Worm (Caenorhabditis elegans) whole organism, L3 larva: Measurements from ENCODE around the gene acr-12.

Source experiments
- ama-1 ChIP-seq: fragments of 150-350 bp; optimal IDR thresholded peaks from 2 replicates; lab custom pipeline; 2018
- elt-2 ChIP-seq: sonication (generic microtip); optimal IDR thresholded peaks from 2 replicates; lab custom pipeline; 2016; ENCODE audit warnings: missing genetic modification reagents, mild to moderate bottlenecking, missing genetic modification characterization, missing compliant biosample characterization
- elt-3 ChIP-seq, 3 experiments: fragments of 150-350 bp in 1 of 3; sonication (generic microtip) in 2 of 3; optimal IDR thresholded peaks; 2 replicates in 2 of 3; 4 replicates in 1 of 3; lab custom pipeline; 2014 to 2017; ENCODE audit warnings: missing biosample characterization in 3 of 3, missing genetic modification characterization in 3 of 3
- lin-39 ChIP-seq: fragments of 150-350 bp; optimal IDR thresholded peaks from 2 replicates; lab custom pipeline; 2018; ENCODE audit warnings: missing biosample characterization, missing genetic modification reagents, missing genetic modification characterization
- nhr-12 ChIP-seq: fragments of 150-350 bp; optimal IDR thresholded peaks from 2 replicates; lab custom pipeline; 2014; ENCODE audit warnings: missing biosample characterization, missing genetic modification characterization
- nhr-23 ChIP-seq: fragments of 150-350 bp; optimal IDR thresholded peaks from 2 replicates; lab custom pipeline; 2014; ENCODE audit warnings: missing biosample characterization, missing genetic modification reagents, missing genetic modification characterization
- nhr-25 ChIP-seq: sonication (generic microtip); optimal IDR thresholded peaks from 2 replicates; lab custom pipeline; 2017; ENCODE audit warnings: missing biosample characterization, missing genetic modification characterization
- nhr-76 ChIP-seq: fragments of 150-350 bp; sonication (generic microtip); optimal IDR thresholded peaks from 5 replicates; lab custom pipeline; 2014; ENCODE audit warnings: missing biosample characterization, missing genetic modification characterization
- pha-4 ChIP-seq: fragments of 150-350 bp; optimal IDR thresholded peaks from 2 replicates; lab custom pipeline; 2014; ENCODE audit warnings: missing biosample characterization, missing genetic modification reagents, missing genetic modification characterization
- sea-2 ChIP-seq: fragments of 150-350 bp; sonication (generic microtip); optimal IDR thresholded peaks from 4 replicates; lab custom pipeline; 2014; ENCODE audit warnings: missing biosample characterization, missing genetic modification reagents, missing genetic modification characterization
- unc-62 ChIP-seq: fragments of 150-350 bp; sonication (generic microtip); optimal IDR thresholded peaks from 4 replicates; lab custom pipeline; 2014; ENCODE audit warnings: missing biosample characterization, missing genetic modification reagents, missing genetic modification characterization
- ztf-11 ChIP-seq: fragments of 150-350 bp; optimal IDR thresholded peaks from 2 replicates; lab custom pipeline; 2014; ENCODE audit warnings: missing biosample characterization, missing genetic modification characterization

DNA sequence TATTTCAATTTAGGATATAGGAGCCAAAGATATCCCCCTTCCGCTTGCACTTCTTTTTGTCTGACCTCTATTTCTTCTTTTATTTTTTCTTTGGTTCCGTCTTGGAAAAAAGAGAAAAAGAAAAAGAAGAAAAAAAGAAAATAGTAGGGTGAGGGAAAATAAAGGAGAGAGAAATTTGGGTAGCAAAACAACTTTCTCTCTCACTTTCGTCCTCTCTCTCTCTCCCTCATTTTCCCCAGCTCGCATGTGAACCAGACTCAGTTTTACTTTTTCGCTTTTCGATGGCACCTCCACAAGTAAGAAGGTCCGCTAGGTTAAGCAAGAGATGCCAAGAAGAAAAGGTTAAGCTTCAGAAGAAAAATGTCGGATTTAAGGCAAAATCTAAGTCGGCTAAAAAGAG, 10.1 kb downstream of the acr-12 start:
- no peak for TF ChIP-seq sea-2 (GFP tag; lab: Kevin White, UChicago)
- no peak for TF ChIP-seq pha-4
- TF ChIP-seq ztf-11 (tag; lab: Kevin White, UChicago), result no peak
- TF ChIP-seq nhr-76 (tag; lab: Kevin White, UChicago), result no peak
- no peak for TF ChIP-seq elt-3 (tag; optimal IDR thresholded peaks at IDR 0.05; lab: Kevin White, UChicago)
- no peak for TF ChIP-seq nhr-23 (tag; lab: Kevin White, UChicago)
- peak; percentile 86 for TF ChIP-seq ama-1
- TF ChIP-seq elt-2 (tag; lab: Kevin White, UChicago), result no peak
- no peak for TF ChIP-seq nhr-25 (tag; lab: Kevin White, UChicago)
- no peak for TF ChIP-seq unc-62 (GFP tag; lab: Kevin White, UChicago)
- TF ChIP-seq lin-39 (tag; lab: Kevin White, UChicago), result peak; percentile 30
- no peak for TF ChIP-seq nhr-12 (tag; lab: Kevin White, UChicago)
